Worm (Caenorhabditis elegans): ENCODE results near the gene acox-1.6.

acox-1.6 gene

ce11 chrX:15796633-15797032, 41.7 kb downstream of the acox-1.6 start (continued):
- TF ChIP-seq duxl-1 (tag; optimal IDR thresholded peaks at IDR 0.05; ENCODE audit: poor library complexity) (peak; percentile 33), sdz-12 (GFP tag; optimal IDR thresholded peaks at IDR 0.05) (no peak), lin-15B (tag; optimal IDR thresholded peaks at IDR 0.05) (no peak), ces-1 (GFP tag; optimal IDR thresholded peaks at IDR 0.05) (no peak), nhr-237 (tag; optimal IDR thresholded peaks at IDR 0.05) (no peak), hlh-30 (tag; optimal IDR thresholded peaks at IDR 0.05; ENCODE audit: insufficient read depth) (peak; percentile 14), nhr-28 (tag; optimal IDR thresholded peaks at IDR 0.05) (no peak), tag-97 (GFP tag; IDR thresholded peaks at IDR 0.05) (no peak), nhr-42 (GFP tag; IDR thresholded peaks at IDR 0.05) (no peak), attf-4 (tag; optimal IDR thresholded peaks at IDR 0.05) (no peak), hlh-11 (tag; optimal IDR thresholded peaks at IDR 0.05) (no peak), mdt-29 (GFP tag; IDR thresholded peaks at IDR 0.05) (no peak), ztf-7 (tag; optimal IDR thresholded peaks at IDR 0.05) (no peak), F26F4.8 (GFP tag; conservative IDR thresholded peaks at IDR 0.05) (no peak), rbr-2 (tag; optimal IDR thresholded peaks at IDR 0.05) (peak; percentile 21), daf-16 (GFP tag; optimal IDR thresholded peaks at IDR 0.05) (no peak), daf-16 (tag; optimal IDR thresholded peaks at IDR 0.05) (no peak), nhr-6 (tag; optimal IDR thresholded peaks at IDR 0.05) (no peak), ceh-62 (tag; optimal IDR thresholded peaks at IDR 0.05) (no peak), F49E8.2 (tag; optimal IDR thresholded peaks at IDR 0.05; ENCODE audit: borderline replicate concordance) (no peak), ZK546.5 (tag; optimal IDR thresholded peaks at IDR 0.05) (no peak), T20F7.1 (GFP tag; optimal IDR thresholded peaks at IDR 0.05) (no peak), dmd-8 (GFP tag; IDR thresholded peaks at IDR 0.05) (no peak), T26A8.4 (GFP tag; IDR thresholded peaks at IDR 0.05) (peak; percentile 67; the same call in 1 of the 2 replicates), fkh-10 (GFP tag; optimal IDR thresholded peaks at IDR 0.05) (no peak), pqm-1 (tag; optimal IDR thresholded peaks at IDR 0.05) (no peak), nhr-48 (tag; optimal IDR thresholded peaks at IDR 0.05) (peak; percentile 15), dmd-9 (GFP tag; IDR thresholded peaks at IDR 0.05) (no peak), Y75B8A.6 (GFP tag; IDR thresholded peaks at IDR 0.05) (no peak), snpc-4 (tag; optimal IDR thresholded peaks at IDR 0.05) (no peak), unc-39 (tag; optimal IDR thresholded peaks at IDR 0.05) (no peak), nhr-76 (tag; optimal IDR thresholded peaks at IDR 0.05) (no peak), jun-1 (tag; optimal IDR thresholded peaks at IDR 0.05) (no peak), lir-3 (tag; optimal IDR thresholded peaks at IDR 0.05) (no peak), D1046.2 (GFP tag; IDR thresholded peaks at IDR 0.05) (0 out of 2 replicates have a peak, but pooled peaks have one; percentile 24), gei-8 (GFP tag; optimal IDR thresholded peaks at IDR 0.05) (no peak), Y48G9A.11 (GFP tag; IDR thresholded peaks at IDR 0.05) (0 out of 2 replicates have a peak, but pooled peaks have one; percentile 26), ceh-28 (tag; optimal IDR thresholded peaks at IDR 0.05) (no peak), zfp-2 (tag; optimal IDR thresholded peaks at IDR 0.05) (no peak), nhr-41 (GFP tag; IDR thresholded peaks at IDR 0.05) (no peak), daf-8 (GFP tag; IDR thresholded peaks at IDR 0.05) (no peak), ztf-11 (tag; optimal IDR thresholded peaks at IDR 0.05) (no peak), snpc-1.2 (GFP tag; IDR thresholded peaks at IDR 0.05) (peak; percentile 73), ceh-44 (GFP tag; IDR thresholded peaks at IDR 0.05) (no peak), lsy-2 (tag; optimal IDR thresholded peaks at IDR 0.05) (no peak), madf-9 (GFP tag; conservative IDR thresholded peaks at IDR 0.05) (no peak), vab-7 (GFP tag; IDR thresholded peaks at IDR 0.05) (no peak), lim-7 (GFP tag; IDR thresholded peaks at IDR 0.05) (0 out of 2 replicates have a peak, but pooled peaks have one; percentile 56), aha-1 (tag) (peak; percentile 88), nhr-10 (tag; optimal IDR thresholded peaks at IDR 0.05) (no peak), F37D6.2 (tag; optimal IDR thresholded peaks at IDR 0.05) (no peak), unc-62 (GFP tag; optimal IDR thresholded peaks at IDR 0.05 in 1 of 2) (peak in 1 of 2 experiments; percentile 85), unc-62 (tag; optimal IDR thresholded peaks at IDR 0.05) (no peak), skn-1 (tag; optimal IDR thresholded peaks at IDR 0.05) (no peak)

All from whole organism, L4 larva.